Fruit fly (Drosophila melanogaster) whole organism, embryonic: ENCODE measurements around the gene CG44869.

Experiments
- Abd-B ChIP-seq: fragments of 200-800 bp; sonication (Bioruptor generic); optimal IDR thresholded peaks from 2 replicates; lab custom pipeline; 2018; ENCODE audit warnings: missing biosample characterization, mild to moderate bottlenecking, missing genetic modification characterization, moderate library complexity
- Antp ChIP-seq: fragments of 200-800 bp; sonication (Bioruptor generic); optimal IDR thresholded peaks from 3 replicates; lab custom pipeline; 2016; ENCODE audit warnings: missing biosample characterization, missing genetic modification characterization
- Bgb ChIP-seq: fragments of 200-800 bp; sonication (Bioruptor generic); IDR thresholded peaks from 2 replicates; pipeline ENCODE4 v1.3.6; 2022; ENCODE audit warnings: missing biosample characterization, missing genetic modification characterization; ENCODE audit not compliant: partially characterized antibody
- CG10267 ChIP-seq: fragments of 200-800 bp; sonication (Bioruptor generic); optimal IDR thresholded peaks from 2 replicates; lab custom pipeline; 2018; ENCODE audit warnings: missing biosample characterization, mild to moderate bottlenecking, missing genetic modification characterization, moderate library complexity
- CG10321 ChIP-seq: fragments of 200-800 bp; sonication (Bioruptor generic); IDR thresholded peaks from 2 replicates; pipeline ENCODE4 v1.3.6; 2022; ENCODE audit warnings: missing biosample characterization, missing genetic modification characterization
- CG10431 ChIP-seq: fragments of 200-800 bp; sonication (Bioruptor generic); optimal IDR thresholded peaks from 3 replicates; lab custom pipeline; 2018; ENCODE audit warnings: missing biosample characterization, mild to moderate bottlenecking, missing genetic modification characterization
- CG10462 ChIP-seq: fragments of 200-800 bp; sonication (Bioruptor generic); optimal IDR thresholded peaks from 2 replicates; lab custom pipeline; 2016; ENCODE audit warnings: missing biosample characterization, missing genetic modification characterization
- CG10543 ChIP-seq: fragments of 200-800 bp; sonication (Bioruptor generic); optimal IDR thresholded peaks from 3 replicates; lab custom pipeline; 2017; ENCODE audit warnings: missing biosample characterization, mild to moderate bottlenecking, missing genetic modification characterization, moderate library complexity
- CG10654 ChIP-seq: fragments of 200-800 bp; sonication (Bioruptor generic); optimal IDR thresholded peaks from 2 replicates; lab custom pipeline; 2016; ENCODE audit warnings: missing biosample characterization, missing genetic modification characterization
- CG10959 ChIP-seq: fragments of 200-800 bp; sonication (Bioruptor generic); IDR thresholded peaks from 2 replicates; pipeline ENCODE4 v1.3.6; 2022; ENCODE audit warnings: missing biosample characterization, missing genetic modification characterization
- CG12942 ChIP-seq: fragments of 200-800 bp; sonication (Bioruptor generic); optimal IDR thresholded peaks from 3 replicates; lab custom pipeline; 2016; ENCODE audit warnings: missing biosample characterization, missing genetic modification characterization
- CG14710 ChIP-seq: fragments of 200-800 bp; sonication (Bioruptor generic); optimal IDR thresholded peaks from 3 replicates; lab custom pipeline; 2019; ENCODE audit warnings: missing biosample characterization, mild to moderate bottlenecking, missing genetic modification characterization, moderate library complexity
- CG2199 ChIP-seq: fragments of 200-800 bp; sonication (Bioruptor generic); IDR thresholded peaks from 3 replicates; pipeline ENCODE4 v1.3.6; 2022; ENCODE audit warnings: missing biosample characterization, missing genetic modification characterization
- CG30020 ChIP-seq: fragments of 200-800 bp; optimal IDR thresholded peaks from 2 replicates; lab custom pipeline; 2019; ENCODE audit warnings: missing biosample characterization, mild to moderate bottlenecking, missing genetic modification characterization, moderate library complexity
- CG3065 ChIP-seq: fragments of 200-800 bp; sonication (Bioruptor generic); optimal IDR thresholded peaks from 2 replicates; lab custom pipeline; 2016; ENCODE audit warnings: missing biosample characterization, missing genetic modification characterization
- CG3163 ChIP-seq: fragments of 200-800 bp; sonication (Bioruptor generic); optimal IDR thresholded peaks from 3 replicates; lab custom pipeline; 2016; ENCODE audit warnings: missing biosample characterization, missing genetic modification characterization
- CG4360 ChIP-seq: fragments of 200-800 bp; sonication (Bioruptor generic); IDR thresholded peaks from 2 replicates; pipeline ENCODE4 v1.3.6; 2022; ENCODE audit warnings: missing biosample characterization, missing genetic modification characterization
- CG4617 ChIP-seq: fragments of 200-800 bp; sonication (Bioruptor generic); optimal IDR thresholded peaks from 3 replicates; lab custom pipeline; 2016; ENCODE audit warnings: missing biosample characterization, missing genetic modification characterization, borderline replicate concordance
- CG8765 ChIP-seq: fragments of 200-800 bp; sonication (Bioruptor generic); IDR thresholded peaks from 2 replicates; pipeline ENCODE4 v1.3.6; 2022; ENCODE audit warnings: missing biosample characterization, missing genetic modification characterization
- CG8924 ChIP-seq: fragments of 200-800 bp; optimal IDR thresholded peaks from 3 replicates; lab custom pipeline; 2019; ENCODE audit warnings: missing biosample characterization, mild to moderate bottlenecking, missing genetic modification characterization, moderate library complexity
- CkIIα-i1 ChIP-seq: fragments of 200-800 bp; sonication (Bioruptor generic); IDR thresholded peaks from 2 replicates; pipeline ENCODE4 v1.3.6; 2022; ENCODE audit warnings: missing biosample characterization, missing genetic modification characterization
- CoRest ChIP-seq: fragments of 200-800 bp; sonication (Bioruptor generic); optimal IDR thresholded peaks from 3 replicates; lab custom pipeline; 2018; ENCODE audit warnings: missing biosample characterization, mild to moderate bottlenecking, missing genetic modification characterization, moderate library complexity
- Ets65A ChIP-seq: fragments of 200-800 bp; sonication (Bioruptor generic); peaks from one replicate; lab custom pipeline; 2016; ENCODE audit warnings: missing biosample characterization, missing genetic modification characterization
- GATAe ChIP-seq: fragments of 200-800 bp; sonication (Bioruptor generic); conservative IDR thresholded peaks from 2 replicates; pipeline ENCODE4 v1.3.6; 2022; ENCODE audit warnings: missing biosample characterization, missing genetic modification characterization
- H15 ChIP-seq: fragments of 200-800 bp; sonication (Bioruptor generic); IDR thresholded peaks from 3 replicates; pipeline ENCODE4 v1.3.6; 2022; ENCODE audit warnings: missing biosample characterization, missing genetic modification characterization
- Hey ChIP-seq: fragments of 200-800 bp; sonication (Bioruptor generic); optimal IDR thresholded peaks from 3 replicates; lab custom pipeline; 2018; ENCODE audit warnings: missing biosample characterization, mild to moderate bottlenecking, missing genetic modification characterization
- HmgD ChIP-seq: fragments of 200-800 bp; sonication (Bioruptor generic); optimal IDR thresholded peaks from 3 replicates; lab custom pipeline; 2016; ENCODE audit warnings: missing biosample characterization, missing genetic modification characterization
- Nf-YA ChIP-seq: fragments of 200-800 bp; sonication (Bioruptor generic); IDR thresholded peaks from 2 replicates; pipeline ENCODE4 v1.3.6; 2022; ENCODE audit warnings: missing biosample characterization, missing genetic modification characterization
- Side ChIP-seq: fragments of 200-800 bp; sonication (Bioruptor generic); optimal IDR thresholded peaks from 2 replicates; lab custom pipeline; 2016; ENCODE audit warnings: missing biosample characterization, missing genetic modification characterization
- Sry-δ ChIP-seq: fragments of 200-800 bp; sonication (Bioruptor generic); optimal IDR thresholded peaks from 2 replicates; lab custom pipeline; 2016; ENCODE audit warnings: missing biosample characterization, missing genetic modification characterization
- Ssrp ChIP-seq: fragments of 200-800 bp; sonication (Bioruptor generic); optimal IDR thresholded peaks from 2 replicates; lab custom pipeline; 2018; ENCODE audit warnings: missing biosample characterization, mild to moderate bottlenecking, missing genetic modification characterization, moderate library complexity
- aop ChIP-seq: fragments of 200-800 bp; sonication (Bioruptor generic); IDR thresholded peaks from 2 replicates; pipeline ENCODE4 v1.3.6; 2022; ENCODE audit warnings: missing biosample characterization, missing genetic modification characterization
- cad ChIP-seq: fragments of >200 bp; optimal IDR thresholded peaks from 2 replicates; lab custom pipeline; 2017; ENCODE audit warnings: missing biosample characterization, missing genetic modification characterization
- ewg ChIP-seq: fragments of 200-800 bp; sonication (Bioruptor generic); optimal IDR thresholded peaks from 3 replicates; lab custom pipeline; 2017; ENCODE audit warnings: mild to moderate bottlenecking, missing biosample characterization, missing genetic modification reagents, missing genetic modification characterization
- gce ChIP-seq: fragments of 200-800 bp; sonication (Bioruptor generic); IDR thresholded peaks from 3 replicates; pipeline ENCODE4 v1.3.6; 2022; ENCODE audit warnings: missing biosample characterization, missing genetic modification characterization
- gcm2 ChIP-seq: fragments of 200-800 bp; sonication (Bioruptor generic); optimal IDR thresholded peaks from 2 replicates; lab custom pipeline; 2016; ENCODE audit warnings: missing biosample characterization, missing genetic modification characterization
- gem ChIP-seq: fragments of 200-800 bp; sonication (Bioruptor generic); optimal IDR thresholded peaks from 2 replicates; lab custom pipeline; 2019; ENCODE audit warnings: missing biosample characterization, mild to moderate bottlenecking, missing genetic modification characterization, moderate library complexity
- grn ChIP-seq: fragments of 200-800 bp; sonication (Bioruptor generic); optimal IDR thresholded peaks from 3 replicates; lab custom pipeline; 2017; ENCODE audit warnings: missing biosample characterization, missing genetic modification characterization
- her ChIP-seq: fragments of 200-800 bp; sonication (Bioruptor generic); optimal IDR thresholded peaks from 2 replicates; lab custom pipeline; 2016; ENCODE audit warnings: missing biosample characterization, missing genetic modification characterization
- ind ChIP-seq: fragments of 200-800 bp; sonication (Bioruptor generic); optimal IDR thresholded peaks from 3 replicates; lab custom pipeline; 2016; ENCODE audit warnings: missing biosample characterization, missing genetic modification characterization
- lbe ChIP-seq: fragments of 200-800 bp; sonication (Bioruptor generic); optimal IDR thresholded peaks from 2 replicates; lab custom pipeline; 2016; ENCODE audit warnings: missing biosample characterization, mild to moderate bottlenecking, missing genetic modification characterization
- lola ChIP-seq, 3 experiments: fragments of >200 bp in 2 of 3; fragments of 200-800 bp in 1 of 3; sonication (Bioruptor generic) in 1 of 3; optimal IDR thresholded peaks; 2 replicates each; lab custom pipeline; 2017 to 2019; ENCODE audit warnings: missing biosample characterization in 3 of 3, missing genetic modification characterization in 3 of 3, mild to moderate bottlenecking in 1 of 3, moderate library complexity in 1 of 3
- pho ChIP-seq: fragments of 200-800 bp; sonication (Bioruptor generic); optimal IDR thresholded peaks from 2 replicates; lab custom pipeline; 2016; ENCODE audit warnings: missing biosample characterization, missing genetic modification characterization
- psq ChIP-seq: fragments of 200-800 bp; sonication (Bioruptor generic); optimal IDR thresholded peaks from 2 replicates; lab custom pipeline; 2017; ENCODE audit warnings: missing biosample characterization, missing genetic modification characterization
- ro ChIP-seq: fragments of 200-800 bp; sonication (Bioruptor generic); IDR thresholded peaks from 2 replicates; pipeline ENCODE4 v1.3.6; 2022; ENCODE audit warnings: missing biosample characterization, missing genetic modification characterization
- ttk ChIP-seq: fragments of 200-800 bp; sonication (Bioruptor generic); IDR thresholded peaks from 2 replicates; pipeline ENCODE4 v2.1.2; 2022; ENCODE audit warnings: missing biosample characterization, missing genetic modification characterization
- vfl ChIP-seq: fragments of 200-800 bp; sonication (Bioruptor generic); optimal IDR thresholded peaks from 2 replicates; lab custom pipeline; 2016; ENCODE audit warnings: missing biosample characterization, missing genetic modification characterization
- wdn ChIP-seq: fragments of 200-800 bp; sonication (Bioruptor generic); IDR thresholded peaks from 2 replicates; pipeline ENCODE4 v1.3.6; 2022; ENCODE audit warnings: missing biosample characterization, missing genetic modification characterization
- zen2 ChIP-seq: fragments of 200-800 bp; sonication (Bioruptor generic); IDR thresholded peaks from 3 replicates; pipeline ENCODE4 v1.3.6; 2022; ENCODE audit warnings: missing biosample characterization, missing genetic modification characterization; ENCODE audit not compliant: partially characterized antibody
- zf30C ChIP-seq: fragments of 200-800 bp; sonication (Bioruptor generic); optimal IDR thresholded peaks from 3 replicates; lab custom pipeline; 2018; ENCODE audit warnings: missing biosample characterization, mild to moderate bottlenecking, missing genetic modification characterization

The CG44869 gene

DNA sequence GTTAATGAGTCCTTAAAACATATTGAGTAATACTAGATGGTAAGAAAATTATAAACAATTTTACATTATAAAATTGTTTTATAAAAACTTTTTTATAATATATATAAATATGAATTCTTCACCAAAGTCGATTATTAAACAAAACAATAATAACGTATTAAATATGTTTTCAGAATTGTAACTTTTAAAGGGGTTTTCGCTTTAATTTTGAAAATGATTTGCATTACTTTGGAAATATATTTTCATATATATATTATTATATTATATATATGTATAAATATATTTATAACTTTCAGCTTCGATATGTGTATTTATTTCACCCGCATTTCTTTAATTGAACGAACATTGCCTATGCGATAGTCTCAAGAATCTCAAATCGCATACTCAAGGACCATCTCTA lies 39.9 kb upstream of the CG44869 start (continued):
- TF ChIP-seq pho (no peak), ind (GFP tag; lab: Kevin White, UChicago) (no peak), CG10543 (GFP tag; lab: Kevin White, UChicago) (no peak)

DNA sequence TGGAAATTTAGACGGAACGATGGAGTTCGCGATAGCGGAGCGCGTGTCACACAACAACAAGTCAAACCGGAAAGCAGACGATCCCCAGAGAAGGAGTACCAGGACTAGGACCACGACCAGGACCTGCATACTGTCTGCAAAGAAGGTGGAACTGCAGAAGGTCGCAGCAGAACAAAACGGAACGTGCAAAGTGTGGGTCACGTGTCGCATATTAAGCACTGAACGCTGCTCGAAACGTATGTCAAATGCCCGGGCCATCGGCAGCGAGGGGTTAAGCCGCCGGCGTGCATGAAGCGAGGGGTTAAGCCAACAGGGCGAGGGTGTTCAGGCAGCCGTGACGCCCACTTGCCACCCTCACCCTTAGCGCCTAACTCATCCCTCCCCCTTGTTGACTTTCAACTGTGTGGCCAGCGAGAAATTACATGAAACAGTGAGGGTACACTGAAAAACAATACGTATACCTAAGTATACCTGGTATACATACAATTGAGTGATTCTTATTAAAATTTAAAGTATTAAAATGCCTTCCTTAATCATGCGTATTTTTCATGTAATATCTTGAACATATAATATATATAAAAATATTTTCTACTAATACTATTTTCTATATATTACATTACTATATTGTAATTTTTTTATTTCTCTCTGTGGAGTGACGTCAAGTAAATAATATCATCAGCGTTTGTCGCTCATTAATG lies 23.8 kb upstream of the CG44869 start:
- TF ChIP-seq CG8924, result peak; percentile 73
- no peak for TF ChIP-seq CG4360
- TF ChIP-seq HmgD, result no peak
- no peak for TF ChIP-seq ro (GFP tag; lab: Robert Waterston, UW)
- no peak for TF ChIP-seq cad (GFP tag; lab: Kevin White, UChicago)
- TF ChIP-seq Ssrp (tag; lab: Kevin White, UChicago), result peak; percentile 53
- TF ChIP-seq CG30020, result no peak
- TF ChIP-seq zen2, result no peak
- peak; percentile 79 for TF ChIP-seq CG14710 (tag; lab: Kevin White, UChicago)
- no peak for TF ChIP-seq Sry-δ (GFP tag; lab: Kevin White, UChicago)
- TF ChIP-seq Hey, result peak; percentile 100
- no peak for TF ChIP-seq CG3163 (GFP tag; lab: Kevin White, UChicago)
- TF ChIP-seq lbe (GFP tag; lab: Kevin White, UChicago), result no peak
- TF ChIP-seq CG10267 (tag; lab: Kevin White, UChicago), result peak; percentile 78
- peak; percentile 79 for TF ChIP-seq gem (tag; lab: Kevin White, UChicago)
- TF ChIP-seq H15 (GFP tag; lab: Robert Waterston, UW), result no peak
- no peak for TF ChIP-seq ttk (GFP tag; lab: Robert Waterston, UW)
- no peak for TF ChIP-seq CG4617 (GFP tag; lab: Kevin White, UChicago)
- no peak for TF ChIP-seq GATAe
- no peak for TF ChIP-seq CG10654
- TF ChIP-seq CG10321, result no peak
- TF ChIP-seq wdn (GFP tag; lab: Robert Waterston, UW), result no peak
- TF ChIP-seq gcm2, result no peak
- no peak for TF ChIP-seq Nf-YA (GFP tag; lab: Robert Waterston, UW)
- no peak for TF ChIP-seq gce
- no peak for TF ChIP-seq her (GFP tag; lab: Kevin White, UChicago)
- TF ChIP-seq Ets65A (GFP tag; lab: Kevin White, UChicago), result no peak
- peak; percentile 83 for TF ChIP-seq zf30C
- no peak for TF ChIP-seq Antp (GFP tag; lab: Kevin White, UChicago)
- no peak for TF ChIP-seq CkIIα-i1 (GFP tag; lab: Robert Waterston, UW)
- TF ChIP-seq CG3065, result no peak
- TF ChIP-seq CG10431 (GFP tag; lab: Kevin White, UChicago), result peak; percentile 28
- TF ChIP-seq Bgb, result no peak
- TF ChIP-seq CG12942 (GFP tag; lab: Kevin White, UChicago), result no peak
- peak; percentile 28 for TF ChIP-seq Abd-B (GFP tag; lab: Kevin White, UChicago)
- TF ChIP-seq CG8765, result no peak
- TF ChIP-seq grn (GFP tag; lab: Kevin White, UChicago), result peak; percentile 22
- no peak for TF ChIP-seq ewg (GFP tag; lab: Kevin White, UChicago)
- TF ChIP-seq CoRest (tag; lab: Kevin White, UChicago), result peak; percentile 72
- peak in 1 of 3 experiments; percentile 81 for TF ChIP-seq lola (GFP tag; optimal IDR thresholded peaks at IDR 0.05; lab: Kevin White, UChicago)
- TF ChIP-seq CG10959 (GFP tag; lab: Robert Waterston, UW), result peak; percentile 23; the same call in 1 of the 2 replicates
- no peak for TF ChIP-seq psq (GFP tag; lab: Kevin White, UChicago)
- TF ChIP-seq vfl (GFP tag; lab: Kevin White, UChicago), result no peak
- no peak for TF ChIP-seq CG10462 (GFP tag; lab: Kevin White, UChicago)
- TF ChIP-seq Side (GFP tag; lab: Kevin White, UChicago), result no peak
- TF ChIP-seq aop (GFP tag; lab: Robert Waterston, UW), result no peak
- TF ChIP-seq CG2199, result no peak
